Worm (Caenorhabditis elegans): ENCODE data around the gene C05B5.1.
A peak's percentile ranks its signal among the peaks of the same experiment; 100 is the strongest.

Gene C05B5.1

ce11 chrIII:10016413-10017051 lies 28.3 kb upstream of the C05B5.1 start, which contains the start of gene rgs-1:
Gene rgs-1, minus strand, starts transcription at chrIII:10016558.
- TF ChIP-seq flt-1 (GFP tag; IDR thresholded peaks at IDR 0.05) (0 out of 2 replicates have a peak, but pooled peaks have one; percentile 26), tab-1 (GFP tag; IDR thresholded peaks at IDR 0.05) (no peak), med-1 (GFP tag; optimal IDR thresholded peaks at IDR 0.05; ENCODE audit: insufficient read depth) (no peak)

- TF ChIP-seq tab-1 (GFP tag; IDR thresholded peaks at IDR 0.05) = no peak
- TF ChIP-seq ztf-23 (GFP tag; IDR thresholded peaks at IDR 0.05) = no peak
Measured at ce11 chrIII:10012136-10012535, 23.9 kb upstream of the C05B5.1 start, which contains the start of gene C05B5.16. Gene C05B5.16, plus strand, starts transcription at chrIII:10012436.

ce11 chrIII:10010117-10010516 lies 21.9 kb upstream of the C05B5.1 start, which contains the start of gene fbxa-155:
Gene fbxa-155, minus strand, starts transcription at chrIII:10010217.
- TF ChIP-seq ref-1 (GFP tag; conservative IDR thresholded peaks at IDR 0.05) (no peak), med-1 (GFP tag; optimal IDR thresholded peaks at IDR 0.05; ENCODE audit: insufficient read depth) (no peak), cog-1 (tag; optimal IDR thresholded peaks at IDR 0.05) (no peak), tab-1 (GFP tag; IDR thresholded peaks at IDR 0.05) (no peak), T22C8.4 (GFP tag; IDR thresholded peaks at IDR 0.05) (no peak), ztf-29 (GFP tag; IDR thresholded peaks at IDR 0.05) (no peak), klf-2 (GFP tag; conservative IDR thresholded peaks at IDR 0.05) (no peak), ztf-23 (GFP tag; IDR thresholded peaks at IDR 0.05) (no peak), flt-1 (GFP tag; IDR thresholded peaks at IDR 0.05) (no peak)

- TF ChIP-seq med-1 (GFP tag; optimal IDR thresholded peaks at IDR 0.05; ENCODE audit: insufficient read depth) = no peak
- no peak for TF ChIP-seq ztf-29 (GFP tag; IDR thresholded peaks at IDR 0.05)
- TF ChIP-seq ref-1 (GFP tag; conservative IDR thresholded peaks at IDR 0.05) = no peak
- no peak for TF ChIP-seq flt-1 (GFP tag; IDR thresholded peaks at IDR 0.05)
- TF ChIP-seq tab-1 (GFP tag; IDR thresholded peaks at IDR 0.05) = no peak
- TF ChIP-seq T22C8.4 (GFP tag; IDR thresholded peaks at IDR 0.05) = no peak
- TF ChIP-seq ztf-23 (GFP tag; IDR thresholded peaks at IDR 0.05) = no peak
- TF ChIP-seq cog-1 (tag; optimal IDR thresholded peaks at IDR 0.05) = no peak
- no peak for TF ChIP-seq klf-2 (GFP tag; conservative IDR thresholded peaks at IDR 0.05)
Measured at ce11 chrIII:10006734-10007348, 18.6 kb upstream of the C05B5.1 start, which contains the start of gene C05B5.8. Gene C05B5.8, minus strand, starts transcription at chrIII:10006784.

ce11 chrIII:10004213-10004612 lies 16.0 kb upstream of the C05B5.1 start, which contains the start of gene C05B5.11:
Gene C05B5.11, plus strand, starts transcription at chrIII:10004513.
- TF ChIP-seq tab-1 (GFP tag; IDR thresholded peaks at IDR 0.05) (no peak), ztf-23 (GFP tag; IDR thresholded peaks at IDR 0.05) (no peak), cog-1 (tag; optimal IDR thresholded peaks at IDR 0.05) (no peak), flt-1 (GFP tag; IDR thresholded peaks at IDR 0.05) (no peak), ref-1 (GFP tag; conservative IDR thresholded peaks at IDR 0.05) (no peak), med-1 (GFP tag; optimal IDR thresholded peaks at IDR 0.05; ENCODE audit: insufficient read depth) (no peak), T22C8.4 (GFP tag; IDR thresholded peaks at IDR 0.05) (no peak)

DNA sequence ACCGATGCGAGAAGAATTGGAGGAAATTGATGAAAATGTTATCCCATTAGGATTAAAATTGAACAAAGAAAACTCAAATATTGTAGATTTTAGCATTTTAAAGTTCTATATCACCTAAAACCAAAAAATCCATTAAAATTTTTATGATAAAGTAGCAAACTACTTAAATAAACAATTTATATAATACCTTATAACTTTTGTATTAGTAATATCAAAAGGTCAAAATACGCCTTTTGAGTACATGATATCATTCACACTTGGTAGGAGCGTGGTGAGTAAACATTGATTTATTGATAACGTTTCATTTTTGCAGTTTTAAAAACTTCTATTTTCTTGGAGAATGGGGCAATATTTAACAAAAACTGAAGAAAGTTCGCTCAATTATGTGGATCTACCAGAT lies 12.8 kb upstream of the C05B5.1 start, which contains the start of gene C05B5.5:
Gene C05B5.5, plus strand, starts transcription at position 301 of the 400 bp plus-strand sequence.
- TF ChIP-seq med-1 (GFP tag; optimal IDR thresholded peaks at IDR 0.05; ENCODE audit: insufficient read depth) (no peak), T22C8.4 (GFP tag; IDR thresholded peaks at IDR 0.05) (no peak), cog-1 (tag; optimal IDR thresholded peaks at IDR 0.05) (no peak), ztf-29 (GFP tag; IDR thresholded peaks at IDR 0.05) (no peak), tab-1 (GFP tag; IDR thresholded peaks at IDR 0.05) (no peak), flt-1 (GFP tag; IDR thresholded peaks at IDR 0.05) (no peak), klf-2 (GFP tag; conservative IDR thresholded peaks at IDR 0.05) (no peak), ref-1 (GFP tag; conservative IDR thresholded peaks at IDR 0.05) (no peak), ztf-23 (GFP tag; IDR thresholded peaks at IDR 0.05) (no peak)

DNA sequence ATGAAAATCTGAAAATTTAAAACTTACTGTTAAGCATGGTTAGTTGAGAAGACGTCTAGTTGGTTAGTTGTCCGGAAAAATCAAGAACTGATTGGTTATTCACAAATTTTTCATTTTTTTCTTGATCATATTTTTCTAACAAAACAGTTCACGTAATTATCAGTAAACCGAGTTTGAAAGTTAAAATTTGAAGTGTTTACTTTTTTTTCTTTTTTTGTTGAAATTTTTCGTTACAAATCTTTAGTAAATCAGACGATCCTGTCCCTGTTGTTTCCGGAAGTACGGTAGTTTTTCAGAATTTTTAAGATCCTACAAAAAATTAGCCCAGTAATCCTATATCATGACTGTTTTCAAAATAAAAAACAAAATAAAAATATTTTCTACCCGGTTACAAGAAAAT lies 12.2 kb upstream of the C05B5.1 start, which contains the start of gene C05B5.2:
Gene C05B5.2, minus strand, starts transcription at position 101 of the 400 bp plus-strand sequence.
- TF ChIP-seq T22C8.4 (GFP tag; IDR thresholded peaks at IDR 0.05) (no peak), klf-2 (GFP tag; conservative IDR thresholded peaks at IDR 0.05) (no peak), ztf-29 (GFP tag; IDR thresholded peaks at IDR 0.05) (no peak), med-1 (GFP tag; optimal IDR thresholded peaks at IDR 0.05; ENCODE audit: insufficient read depth) (no peak), ztf-23 (GFP tag; IDR thresholded peaks at IDR 0.05) (no peak), cog-1 (tag; optimal IDR thresholded peaks at IDR 0.05) (no peak), ref-1 (GFP tag; conservative IDR thresholded peaks at IDR 0.05) (no peak), tab-1 (GFP tag; IDR thresholded peaks at IDR 0.05) (no peak), flt-1 (GFP tag; IDR thresholded peaks at IDR 0.05) (no peak)

DNA sequence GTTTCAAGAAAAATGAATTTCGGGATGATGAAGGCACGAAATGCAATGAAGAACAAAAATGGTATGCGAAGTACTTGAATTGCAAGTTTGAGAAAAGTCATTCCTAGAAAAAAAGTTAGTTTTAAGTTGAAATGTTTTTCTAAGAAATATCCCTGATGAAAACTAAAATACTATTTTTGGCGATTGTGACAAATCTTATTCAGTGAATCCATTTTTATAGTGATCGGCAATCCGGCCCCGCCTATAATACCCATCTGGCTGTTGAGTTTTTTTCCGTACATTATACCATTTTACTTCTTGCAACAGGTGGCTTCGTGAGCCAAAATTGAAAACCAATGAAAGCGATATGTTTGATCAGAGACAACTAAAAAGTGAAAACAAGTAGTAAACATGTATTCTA lies 11.0 kb upstream of the C05B5.1 start, which contains the start of gene C05B5.17:
Gene C05B5.17, minus strand, starts transcription at position 101 of the 400 bp plus-strand sequence.
- TF ChIP-seq T22C8.4 (GFP tag; IDR thresholded peaks at IDR 0.05) (no peak), ref-1 (GFP tag; conservative IDR thresholded peaks at IDR 0.05) (no peak), ztf-23 (GFP tag; IDR thresholded peaks at IDR 0.05) (no peak), tab-1 (GFP tag; IDR thresholded peaks at IDR 0.05) (no peak), med-1 (GFP tag; optimal IDR thresholded peaks at IDR 0.05; ENCODE audit: insufficient read depth) (no peak), ztf-29 (GFP tag; IDR thresholded peaks at IDR 0.05) (no peak), cog-1 (tag; optimal IDR thresholded peaks at IDR 0.05) (no peak), flt-1 (GFP tag; IDR thresholded peaks at IDR 0.05) (no peak), klf-2 (GFP tag; conservative IDR thresholded peaks at IDR 0.05) (no peak)

DNA sequence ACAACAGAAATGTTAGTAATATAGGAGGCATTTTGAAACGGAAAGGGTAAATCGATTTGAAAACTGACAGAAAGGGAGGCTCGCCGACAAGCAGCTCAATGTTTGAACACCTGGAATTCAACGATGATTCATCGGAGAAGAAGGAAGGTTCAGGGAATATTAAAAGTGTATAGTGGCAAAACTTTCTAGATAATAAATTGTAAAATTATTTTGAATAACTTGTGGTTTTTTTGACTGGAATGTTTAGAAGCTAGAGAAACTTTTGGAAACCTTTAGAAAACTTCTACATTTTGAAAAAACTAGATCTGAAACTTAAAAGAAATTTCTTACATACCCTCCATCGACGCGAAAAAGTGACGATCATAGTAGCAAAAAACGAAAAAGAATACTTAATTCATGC lies 9.6 kb upstream of the C05B5.1 start, which contains the start of gene pqn-8:
Gene pqn-8, minus strand, starts transcription at position 101 of the 400 bp plus-strand sequence.
- no peak for TF ChIP-seq klf-2 (GFP tag; conservative IDR thresholded peaks at IDR 0.05)
- TF ChIP-seq cog-1 (tag; optimal IDR thresholded peaks at IDR 0.05) = no peak
- TF ChIP-seq ztf-29 (GFP tag; IDR thresholded peaks at IDR 0.05) = no peak
- no peak for TF ChIP-seq ztf-23 (GFP tag; IDR thresholded peaks at IDR 0.05)
- no peak for TF ChIP-seq ref-1 (GFP tag; conservative IDR thresholded peaks at IDR 0.05)
- TF ChIP-seq flt-1 (GFP tag; IDR thresholded peaks at IDR 0.05) = no peak
- TF ChIP-seq med-1 (GFP tag; optimal IDR thresholded peaks at IDR 0.05; ENCODE audit: insufficient read depth) = no peak
- TF ChIP-seq tab-1 (GFP tag; IDR thresholded peaks at IDR 0.05) = no peak
- no peak for TF ChIP-seq T22C8.4 (GFP tag; IDR thresholded peaks at IDR 0.05)
